Fruit fly (Drosophila melanogaster) whole organism, prepupa: Measurements from ENCODE around the gene CG5973.

Experiments used
- CG6792 ChIP-seq: fragments of 200-800 bp; sonication (Bioruptor generic); optimal IDR thresholded peaks from 3 replicates; lab custom pipeline; 2016; ENCODE audit warnings: missing biosample characterization, missing genetic modification characterization
- Lpt ChIP-seq: fragments of 200-800 bp; sonication (Bioruptor generic); optimal IDR thresholded peaks from 3 replicates; lab custom pipeline; 2016; ENCODE audit warnings: missing biosample characterization, missing genetic modification characterization
- fkh ChIP-seq: fragments of 200-800 bp; sonication (Bioruptor generic); optimal IDR thresholded peaks from 3 replicates; lab custom pipeline; 2017; ENCODE audit warnings: missing biosample characterization, mild to moderate bottlenecking, missing genetic modification characterization, moderate library complexity
- ss ChIP-seq, 2 experiments: fragments of 200-800 bp; sonication (Bioruptor generic); optimal IDR thresholded peaks; 2 replicates in 1 of 2; 3 replicates in 1 of 2; lab custom pipeline; 2017 to 2018; ENCODE audit warnings: mild to moderate bottlenecking in 2 of 2, missing biosample characterization in 2 of 2, missing genetic modification characterization in 2 of 2, moderate library complexity in 1 of 2

- TF ChIP-seq CG6792: no peak
- no peak for TF ChIP-seq fkh
- TF ChIP-seq Lpt (GFP tag; lab: Kevin White, UChicago): no peak
- TF ChIP-seq ss (GFP tag; optimal IDR thresholded peaks at IDR 0.05; lab: Kevin White, UChicago): no peak
Measured at dm6 chr2L:7407638-7408037, 29.7 kb upstream of the CG5973 start.
